Worm (Caenorhabditis elegans) whole organism, L4 larva: ENCODE data around the gene flad-1.

Experiments used
- D1046.2 ChIP-seq: fragments of 200-800 bp; sonication (Bioruptor generic); IDR thresholded peaks from 2 replicates; pipeline ENCODE4 v1.3.6; 2022; ENCODE audit warnings: missing genetic modification characterization, missing compliant biosample characterization
- F26F4.8 ChIP-seq: fragments of 200-800 bp; sonication (Bioruptor generic); conservative IDR thresholded peaks from 2 replicates; pipeline ENCODE4 v1.3.6; 2022; ENCODE audit warnings: missing genetic modification characterization, missing compliant biosample characterization
- F44E2.7 ChIP-seq: fragments of 200-800 bp; sonication (Bioruptor generic); IDR thresholded peaks from 2 replicates; pipeline ENCODE4 v2.1.2; 2022; ENCODE audit warnings: missing genetic modification characterization, missing compliant biosample characterization
- R02D3.7 ChIP-seq: fragments of 150-350 bp; sonication (generic microtip); optimal IDR thresholded peaks from 3 replicates; lab custom pipeline; 2014; ENCODE audit warnings: missing biosample characterization, missing genetic modification characterization
- T26A8.4 ChIP-seq: fragments of 200-800 bp; sonication (Bioruptor generic); IDR thresholded peaks from 2 replicates; pipeline ENCODE4 v1.3.6; 2022; ENCODE audit warnings: missing genetic modification characterization, missing compliant biosample characterization
- Y48G9A.11 ChIP-seq: fragments of 200-800 bp; sonication (Bioruptor generic); IDR thresholded peaks from 2 replicates; pipeline ENCODE4 v1.3.6; 2022; ENCODE audit warnings: missing genetic modification reagents, missing genetic modification characterization, missing compliant biosample characterization
- Y5F2A.4 ChIP-seq: fragments of 200-800 bp; sonication (Bioruptor generic); optimal IDR thresholded peaks from 2 replicates; lab custom pipeline; 2018; ENCODE audit warnings: mild to moderate bottlenecking, missing genetic modification characterization, missing compliant biosample characterization
- Y75B8A.6 ChIP-seq: fragments of 200-800 bp; sonication (Bioruptor generic); IDR thresholded peaks from 2 replicates; pipeline ENCODE4 v1.3.6; 2022; ENCODE audit warnings: missing genetic modification reagents, missing genetic modification characterization, missing compliant biosample characterization
- ZK337.2 ChIP-seq: fragments of 200-800 bp; sonication (Bioruptor generic); IDR thresholded peaks from 2 replicates; pipeline ENCODE4 v1.3.6; 2022; ENCODE audit warnings: missing genetic modification reagents, missing genetic modification characterization, missing compliant biosample characterization
- ZK546.5 ChIP-seq, 2 experiments: sonication (generic microtip); optimal IDR thresholded peaks; 2 replicates each; lab custom pipeline; 2017; ENCODE audit warnings: missing biosample characterization in 2 of 2, missing genetic modification characterization in 2 of 2
- aha-1 ChIP-seq: fragments of 150-350 bp; peaks from one replicate; lab custom pipeline; 2014; ENCODE audit warnings: missing biosample characterization, missing genetic modification characterization
- aly-2 ChIP-seq: sonication (generic microtip); optimal IDR thresholded peaks from 2 replicates; lab custom pipeline; 2018; ENCODE audit warnings: missing biosample characterization, missing genetic modification characterization
- ama-1 ChIP-seq: fragments of 150-350 bp; optimal IDR thresholded peaks from 2 replicates; lab custom pipeline; 2014; ENCODE audit warnings: inconsistent platforms, mixed read lengths
- arid-1 ChIP-seq: fragments of 200-800 bp; sonication (Bioruptor generic); conservative IDR thresholded peaks from 2 replicates; pipeline ENCODE4 v1.3.6; 2022; ENCODE audit warnings: missing genetic modification reagents, missing genetic modification characterization, missing compliant biosample characterization
- attf-4 ChIP-seq: sonication (generic microtip); optimal IDR thresholded peaks from 3 replicates; lab custom pipeline; 2017; ENCODE audit warnings: missing biosample characterization, missing genetic modification characterization
- ceh-32 ChIP-seq: sonication (generic microtip); optimal IDR thresholded peaks from 2 replicates; lab custom pipeline; 2016; ENCODE audit warnings: mild to moderate bottlenecking, missing genetic modification characterization, missing compliant biosample characterization; ENCODE audit not compliant: poor library complexity
- ceh-62 ChIP-seq: sonication (generic microtip); optimal IDR thresholded peaks from 2 replicates; lab custom pipeline; 2017; ENCODE audit warnings: missing biosample characterization, missing genetic modification characterization
- ctbp-1 ChIP-seq: fragments of 200-800 bp; sonication (Bioruptor generic); IDR thresholded peaks from 2 replicates; pipeline ENCODE4 v1.3.6; 2022; ENCODE audit warnings: missing genetic modification reagents, missing genetic modification characterization, missing compliant biosample characterization
- fkh-10 ChIP-seq: fragments of 150-350 bp; optimal IDR thresholded peaks from 2 replicates; lab custom pipeline; 2014; ENCODE audit warnings: missing biosample characterization, missing genetic modification reagents, missing genetic modification characterization
- fos-1 ChIP-seq: fragments of 150-350 bp; optimal IDR thresholded peaks from 2 replicates; lab custom pipeline; 2014; ENCODE audit warnings: missing biosample characterization, missing genetic modification characterization
- hif-1 ChIP-seq, 2 experiments: sonication (generic microtip); optimal IDR thresholded peaks; 2 replicates each; lab custom pipeline; 2016 to 2017; ENCODE audit warnings: missing compliant biosample characterization in 2 of 2, missing genetic modification characterization in 2 of 2, missing genetic modification reagents in 2 of 2, missing genotype in 2 of 2, mild to moderate bottlenecking in 1 of 2
- hmg-1.1 ChIP-seq: fragments of 200-800 bp; sonication (Bioruptor generic); IDR thresholded peaks from 2 replicates; pipeline ENCODE4 v1.3.6; 2022; ENCODE audit warnings: missing genetic modification reagents, missing genetic modification characterization, missing compliant biosample characterization
- lin-13 ChIP-seq: fragments of 150-350 bp; optimal IDR thresholded peaks from 2 replicates; lab custom pipeline; 2014; ENCODE audit warnings: missing biosample characterization, missing genetic modification reagents, missing genetic modification characterization
- lin-29 ChIP-seq: fragments of 200-800 bp; sonication (Bioruptor generic); IDR thresholded peaks from 2 replicates; pipeline ENCODE4 v1.3.6; 2022; ENCODE audit warnings: missing genetic modification reagents, missing genetic modification characterization, missing compliant biosample characterization
- lin-38 ChIP-seq: fragments of 200-800 bp; sonication (Bioruptor generic); IDR thresholded peaks from 2 replicates; pipeline ENCODE4 v1.3.6; 2022; ENCODE audit warnings: missing genetic modification reagents, missing genetic modification characterization, missing compliant biosample characterization
- lir-3 ChIP-seq: sonication (generic microtip); optimal IDR thresholded peaks from 2 replicates; lab custom pipeline; 2016; ENCODE audit warnings: mild to moderate bottlenecking, missing genetic modification characterization, missing compliant biosample characterization
- madf-5 ChIP-seq, 2 experiments: fragments of 200-800 bp; sonication (Bioruptor generic); IDR thresholded peaks; 2 replicates each; pipeline ENCODE4 v1.3.6; 2022; ENCODE audit warnings: missing compliant biosample characterization in 2 of 2, missing genetic modification characterization in 2 of 2
- madf-9 ChIP-seq: fragments of 200-800 bp; sonication (Bioruptor generic); conservative IDR thresholded peaks from 2 replicates; pipeline ENCODE4 v1.3.6; 2022; ENCODE audit warnings: missing genetic modification reagents, missing genetic modification characterization, missing compliant biosample characterization
- mdl-1 ChIP-seq, 2 experiments: fragments of 150-350 bp in 1 of 2; sonication (generic microtip) in 1 of 2; optimal IDR thresholded peaks; 2 replicates each; lab custom pipeline; 2014 to 2017; ENCODE audit warnings: missing biosample characterization in 2 of 2, missing genetic modification characterization in 2 of 2
- nhr-11 ChIP-seq: fragments of 150-350 bp; optimal IDR thresholded peaks from 2 replicates; lab custom pipeline; 2014; ENCODE audit warnings: missing biosample characterization, missing genetic modification characterization
- nhr-111 ChIP-seq: fragments of 200-800 bp; sonication (Bioruptor generic); optimal IDR thresholded peaks from 2 replicates; lab custom pipeline; 2018; ENCODE audit warnings: mild to moderate bottlenecking, missing genetic modification characterization, missing compliant biosample characterization
- nhr-25 ChIP-seq: sonication (generic microtip); optimal IDR thresholded peaks from 2 replicates; lab custom pipeline; 2017; ENCODE audit warnings: missing genetic modification characterization, mild to moderate bottlenecking, missing compliant biosample characterization, antibody characterized with exemption, moderate library complexity, borderline replicate concordance; ENCODE audit not compliant: insufficient read depth
- nhr-28 ChIP-seq: fragments of 150-350 bp; optimal IDR thresholded peaks from 2 replicates; lab custom pipeline; 2014; ENCODE audit warnings: missing biosample characterization, missing genetic modification characterization
- nhr-42 ChIP-seq: fragments of 200-800 bp; sonication (Bioruptor generic); IDR thresholded peaks from 2 replicates; pipeline ENCODE4 v1.3.6; 2022; ENCODE audit warnings: missing genetic modification characterization, missing compliant biosample characterization
- nhr-6 ChIP-seq: fragments of 150-350 bp; optimal IDR thresholded peaks from 2 replicates; lab custom pipeline; 2014; ENCODE audit warnings: missing biosample characterization, missing genetic modification characterization
- nhr-77 ChIP-seq: fragments of 150-350 bp; optimal IDR thresholded peaks from 2 replicates; lab custom pipeline; 2014; ENCODE audit warnings: missing biosample characterization, missing genetic modification characterization
- pqm-1 ChIP-seq: sonication (generic microtip); optimal IDR thresholded peaks from 2 replicates; lab custom pipeline; 2017; ENCODE audit warnings: missing biosample characterization, missing genetic modification characterization
- rbr-2 ChIP-seq: sonication (generic microtip); optimal IDR thresholded peaks from 2 replicates; lab custom pipeline; 2016; ENCODE audit warnings: missing genotype, missing genetic modification characterization, missing compliant biosample characterization
- saeg-2 ChIP-seq: fragments of 200-800 bp; sonication (Bioruptor generic); IDR thresholded peaks from 2 replicates; pipeline ENCODE4 v1.3.6; 2022; ENCODE audit warnings: missing genetic modification reagents, missing genetic modification characterization, missing compliant biosample characterization
- sdz-12 ChIP-seq: fragments of 200-800 bp; sonication (Bioruptor generic); optimal IDR thresholded peaks from 2 replicates; lab custom pipeline; 2018; ENCODE audit warnings: mild to moderate bottlenecking, missing genetic modification characterization, missing compliant biosample characterization
- snpc-4 ChIP-seq: fragments of 150-350 bp; optimal IDR thresholded peaks from 2 replicates; lab custom pipeline; 2014; ENCODE audit warnings: missing biosample characterization, missing genetic modification characterization
- spr-1 ChIP-seq: sonication (generic microtip); optimal IDR thresholded peaks from 2 replicates; lab custom pipeline; 2016; ENCODE audit warnings: mild to moderate bottlenecking, missing genetic modification characterization, missing compliant biosample characterization
- unc-130 ChIP-seq: sonication (generic microtip); optimal IDR thresholded peaks from 2 replicates; lab custom pipeline; 2016; ENCODE audit warnings: missing genetic modification reagents, missing genetic modification characterization, missing compliant biosample characterization
- unc-39 ChIP-seq: sonication (generic microtip); optimal IDR thresholded peaks from 2 replicates; lab custom pipeline; 2017; ENCODE audit warnings: missing biosample characterization, missing genetic modification characterization
- unc-62 ChIP-seq, 3 experiments: fragments of 150-350 bp in 1 of 3; sonication (generic microtip); optimal IDR thresholded peaks in 2 of 3; peaks in 1 of 3; 1 replicate in 1 of 3; 2 replicates in 2 of 3; lab custom pipeline; 2014 to 2017; ENCODE audit warnings: missing biosample characterization in 3 of 3, missing genetic modification characterization in 3 of 3, missing genetic modification reagents in 3 of 3, missing genotype in 1 of 3
- vab-7 ChIP-seq: fragments of 200-800 bp; sonication (Bioruptor generic); IDR thresholded peaks from 2 replicates; pipeline ENCODE4 v1.3.6; 2022; ENCODE audit warnings: missing genetic modification reagents, missing genetic modification characterization, missing compliant biosample characterization
- zag-1 ChIP-seq: fragments of 150-350 bp; optimal IDR thresholded peaks from 2 replicates; lab custom pipeline; 2014; ENCODE audit warnings: missing biosample characterization, missing genetic modification characterization
- zfp-2 ChIP-seq: sonication (generic microtip); optimal IDR thresholded peaks from 2 replicates; lab custom pipeline; 2016; ENCODE audit warnings: mild to moderate bottlenecking, missing genetic modification characterization, missing compliant biosample characterization
- zip-11 ChIP-seq: fragments of 200-800 bp; sonication (Bioruptor generic); IDR thresholded peaks from 2 replicates; pipeline ENCODE4 v1.3.6; 2022; ENCODE audit warnings: missing genetic modification characterization, missing compliant biosample characterization

flad-1 gene

DNA sequence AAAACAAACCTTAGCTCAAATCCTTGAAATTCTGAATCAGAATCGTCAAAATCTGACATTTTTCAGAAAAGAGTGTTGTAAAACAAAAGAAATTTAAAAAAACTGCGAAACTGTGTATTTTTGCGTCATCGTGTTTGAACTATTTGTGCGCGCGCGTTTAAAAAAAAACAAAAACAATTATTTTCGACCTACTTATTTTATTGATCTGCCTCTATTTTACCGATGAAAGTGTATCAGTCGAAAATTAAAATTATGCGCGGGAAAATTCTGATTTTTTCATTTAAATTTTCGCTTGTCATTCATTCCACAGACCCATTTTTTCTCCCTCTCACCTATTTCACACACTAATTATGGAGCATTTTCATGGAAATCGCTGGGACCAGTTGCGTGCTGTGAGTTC, 5.1 kb upstream of the flad-1 start, which contains the start of the genes C05C10.7 and C05C10.5:
C05C10.7 (minus strand) TSS at position 95 of the 400 bp plus-strand sequence.
C05C10.5 (plus strand) TSS at position 164 of the 400 bp plus-strand sequence.
- TF ChIP-seq ceh-32 (no peak), fkh-10 (GFP tag; lab: Kevin White, UChicago) (no peak), hmg-1.1 (GFP tag; lab: Robert Waterston, UW) (no peak), unc-130 (peak; percentile 66), D1046.2 (GFP tag; lab: Robert Waterston, UW) (no peak), nhr-25 (no peak), F44E2.7 (no peak), vab-7 (GFP tag; lab: Robert Waterston, UW) (no peak), Y48G9A.11 (GFP tag; lab: Robert Waterston, UW) (peak; percentile 76), lin-29 (GFP tag; lab: Robert Waterston, UW) (no peak), zip-11 (GFP tag; lab: Robert Waterston, UW) (no peak), saeg-2 (GFP tag; lab: Robert Waterston, UW) (no peak), nhr-77 (no peak), lin-38 (GFP tag; lab: Robert Waterston, UW) (peak; percentile 57), R02D3.7 (tag; lab: Kevin White, UChicago) (no peak)

DNA sequence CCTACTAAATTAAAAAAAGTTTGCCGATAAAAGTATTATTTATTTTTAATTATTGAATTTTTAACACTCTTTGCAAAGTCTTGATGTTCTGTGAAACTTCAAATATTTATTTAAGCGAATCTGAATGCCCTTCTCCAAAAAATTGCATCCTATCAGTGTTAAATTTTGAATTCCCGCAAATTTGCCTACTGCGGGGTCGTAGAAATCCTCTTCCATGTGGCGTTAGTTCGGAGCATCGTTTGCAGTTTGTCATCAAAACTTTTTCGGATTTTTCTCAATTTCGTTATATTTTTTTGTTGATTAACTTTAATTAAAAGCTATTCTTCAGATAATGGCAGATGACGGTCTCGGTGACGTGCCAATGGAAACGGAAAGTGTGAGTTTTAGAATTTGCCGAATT, 3.5 kb upstream of the flad-1 start, which contains the start of gene ufd-3:
ufd-3 (plus strand) TSS at position 324 of the 400 bp plus-strand sequence.
- TF ChIP-seq zag-1: no peak
- TF ChIP-seq nhr-6: peak; percentile 80
- peak in 1 of 2 experiments; percentile 89 for TF ChIP-seq unc-62 (GFP tag; optimal IDR thresholded peaks at IDR 0.05 in 1 of 2; lab: Kevin White, UChicago)
- no peak for TF ChIP-seq unc-62 (tag; optimal IDR thresholded peaks at IDR 0.05; lab: Kevin White, UChicago)
- TF ChIP-seq T26A8.4 (GFP tag; lab: Robert Waterston, UW): 0 out of 2 replicates have a peak, but pooled peaks have one; percentile 57
- peak; percentile 28 for TF ChIP-seq lin-13
- no peak for TF ChIP-seq nhr-42 (GFP tag; lab: Robert Waterston, UW)
- peak; percentile 96 for TF ChIP-seq Y48G9A.11 (GFP tag; lab: Robert Waterston, UW)
- TF ChIP-seq aly-2 (tag; lab: Kevin White, UChicago): no peak
- TF ChIP-seq mdl-1 (tag; optimal IDR thresholded peaks at IDR 0.05; lab: Kevin White, UChicago): peak in 1 of 2 experiments; percentile 24
- TF ChIP-seq fos-1 (tag; lab: Kevin White, UChicago): no peak
- TF ChIP-seq fkh-10 (GFP tag; lab: Kevin White, UChicago): peak; percentile 51
- 0 out of 2 replicates have a peak, but pooled peaks have one; percentile 15 for TF ChIP-seq arid-1
- TF ChIP-seq hif-1 (tag; optimal IDR thresholded peaks at IDR 0.05; lab: Kevin White, UChicago): peak in 1 of 2 experiments; percentile 92
- TF ChIP-seq Y75B8A.6: no peak
- TF ChIP-seq attf-4 (tag; lab: Kevin White, UChicago): no peak
- TF ChIP-seq saeg-2 (GFP tag; lab: Robert Waterston, UW): no peak
- 0 out of 2 replicates have a peak, but pooled peaks have one; percentile 31 for TF ChIP-seq ctbp-1
- TF ChIP-seq nhr-77: peak; percentile 19
- peak; percentile 63 for TF ChIP-seq ama-1
- no peak for TF ChIP-seq zfp-2 (tag; lab: Kevin White, UChicago)
- TF ChIP-seq F26F4.8 (GFP tag; lab: Robert Waterston, UW): no peak
- TF ChIP-seq snpc-4: no peak
- TF ChIP-seq madf-9 (GFP tag; lab: Robert Waterston, UW): peak; percentile 61; the same call in 1 of the 2 replicates
- no peak for TF ChIP-seq lir-3 (tag; lab: Kevin White, UChicago)
- no peak for TF ChIP-seq ceh-62
- no peak for TF ChIP-seq nhr-111
- TF ChIP-seq spr-1 (tag; lab: Kevin White, UChicago): no peak
- TF ChIP-seq rbr-2 (tag; lab: Kevin White, UChicago): peak; percentile 66
- TF ChIP-seq ZK546.5 (tag; optimal IDR thresholded peaks at IDR 0.05; lab: Kevin White, UChicago): no peak
- peak; percentile 77; the same call in 1 of the 2 replicates for TF ChIP-seq ZK337.2 (GFP tag; lab: Robert Waterston, UW)
- TF ChIP-seq vab-7 (GFP tag; lab: Robert Waterston, UW): no peak
- TF ChIP-seq nhr-11 (tag; lab: Kevin White, UChicago): peak; percentile 82
- TF ChIP-seq Y5F2A.4: no peak
- TF ChIP-seq aha-1 (tag; lab: Kevin White, UChicago): peak; percentile 98
- no peak for TF ChIP-seq sdz-12 (GFP tag; lab: Kevin White, UChicago)
- peak; percentile 76 for TF ChIP-seq lin-38 (GFP tag; lab: Robert Waterston, UW)
- no peak for TF ChIP-seq unc-39 (tag; lab: Kevin White, UChicago)
- TF ChIP-seq madf-5 (GFP tag; IDR thresholded peaks at IDR 0.05; lab: Robert Waterston, UW): peak in 1 of 2 experiments; percentile 14; a peak in 1 of 4 replicates
- TF ChIP-seq pqm-1: no peak
- peak; percentile 51 for TF ChIP-seq nhr-28 (tag; lab: Kevin White, UChicago)
